Worm (Caenorhabditis elegans): ENCODE data around the gene ent-2.

- peak; percentile 56 for TF ChIP-seq lin-15B (tag; optimal IDR thresholded peaks at IDR 0.05)
- no peak for TF ChIP-seq vab-15 (tag; optimal IDR thresholded peaks at IDR 0.05)
These were observed 6.7 kb downstream of the ent-2 start, which contains the start of gene nipi-3 for ce11 chrX:15607498-15608019.

Data from whole organism, L1 larva.